Fruit fly (Drosophila melanogaster) whole organism, embryonic: ENCODE results near the gene CG6659.

Experiments used
- Aef1 ChIP-seq: fragments of 200-800 bp; sonication (Bioruptor generic); IDR thresholded peaks from 3 replicates; pipeline ENCODE4 v1.3.6; 2022; ENCODE audit warnings: missing biosample characterization, missing genetic modification characterization
- Atf-2 ChIP-seq: fragments of 200-800 bp; sonication (Bioruptor generic); optimal IDR thresholded peaks from 2 replicates; lab custom pipeline; 2016; ENCODE audit warnings: missing biosample characterization, missing genetic modification characterization
- B-H1 ChIP-seq: fragments of 200-800 bp; sonication (Bioruptor generic); IDR thresholded peaks from 3 replicates; pipeline ENCODE4 v1.3.6; 2022; ENCODE audit warnings: missing biosample characterization, missing genetic modification characterization
- B-H2 ChIP-seq: fragments of 200-800 bp; sonication (Bioruptor generic); optimal IDR thresholded peaks from 2 replicates; lab custom pipeline; 2018; ENCODE audit warnings: missing biosample characterization, mild to moderate bottlenecking, missing genetic modification characterization
- CG11093 ChIP-seq: fragments of 200-800 bp; sonication (Bioruptor generic); IDR thresholded peaks from 3 replicates; pipeline ENCODE4 v1.3.6; 2022; ENCODE audit warnings: missing biosample characterization, missing genetic modification characterization
- CG11247 ChIP-seq: fragments of 200-800 bp; sonication (Bioruptor generic); IDR thresholded peaks from 2 replicates; pipeline ENCODE4 v1.3.6; 2022; ENCODE audit warnings: missing biosample characterization, missing genetic modification characterization
- CG11456 ChIP-seq: fragments of 200-800 bp; sonication (Bioruptor generic); IDR thresholded peaks from 3 replicates; pipeline ENCODE4 v1.3.6; 2022; ENCODE audit warnings: missing biosample characterization, missing genetic modification characterization
- CG11504 ChIP-seq: fragments of 200-800 bp; sonication (Bioruptor generic); optimal IDR thresholded peaks from 3 replicates; lab custom pipeline; 2019; ENCODE audit warnings: missing biosample characterization, mild to moderate bottlenecking, missing genetic modification characterization, moderate library complexity
- CG15011 ChIP-seq: fragments of 200-800 bp; sonication (Bioruptor generic); optimal IDR thresholded peaks from 3 replicates; lab custom pipeline; 2018; ENCODE audit warnings: missing biosample characterization, mild to moderate bottlenecking, missing genetic modification characterization
- CG1529 ChIP-seq: fragments of 200-800 bp; sonication (Bioruptor generic); optimal IDR thresholded peaks from 3 replicates; lab custom pipeline; 2018; ENCODE audit warnings: missing biosample characterization, missing genetic modification characterization
- CG15479 ChIP-seq: fragments of 200-800 bp; sonication (Bioruptor generic); optimal IDR thresholded peaks from 3 replicates; lab custom pipeline; 2019; ENCODE audit warnings: missing biosample characterization, mild to moderate bottlenecking, missing genetic modification characterization, moderate library complexity
- CG1647 ChIP-seq: fragments of 200-800 bp; sonication (Bioruptor generic); optimal IDR thresholded peaks from 3 replicates; lab custom pipeline; 2016; ENCODE audit warnings: missing biosample characterization, missing genetic modification characterization
- CG17802 ChIP-seq: fragments of 200-800 bp; sonication (Bioruptor generic); optimal IDR thresholded peaks from 2 replicates; lab custom pipeline; 2018; ENCODE audit warnings: missing biosample characterization, mild to moderate bottlenecking, missing genetic modification characterization, moderate library complexity
- CG18476 ChIP-seq: fragments of 200-800 bp; sonication (Bioruptor generic); optimal IDR thresholded peaks from 2 replicates; lab custom pipeline; 2016; ENCODE audit warnings: missing biosample characterization, mild to moderate bottlenecking, missing genetic modification characterization
- CG2202 ChIP-seq: fragments of 200-800 bp; sonication (Bioruptor generic); optimal IDR thresholded peaks from 2 replicates; lab custom pipeline; 2018; ENCODE audit warnings: missing biosample characterization, mild to moderate bottlenecking, missing genetic modification characterization
- CG30020 ChIP-seq: fragments of 200-800 bp; optimal IDR thresholded peaks from 2 replicates; lab custom pipeline; 2019; ENCODE audit warnings: missing biosample characterization, mild to moderate bottlenecking, missing genetic modification characterization, moderate library complexity
- CG31224 ChIP-seq: fragments of 200-800 bp; sonication (Bioruptor generic); IDR thresholded peaks from 2 replicates; pipeline ENCODE4 v1.3.6; 2022; ENCODE audit warnings: missing biosample characterization, missing genetic modification characterization
- CG3407 ChIP-seq: fragments of 200-800 bp; sonication (Bioruptor generic); optimal IDR thresholded peaks from 2 replicates; lab custom pipeline; 2018; ENCODE audit warnings: missing biosample characterization, mild to moderate bottlenecking, missing genetic modification characterization
- CG34376 ChIP-seq: fragments of 200-800 bp; sonication (Bioruptor generic); optimal IDR thresholded peaks from 2 replicates; lab custom pipeline; 2018; ENCODE audit warnings: missing biosample characterization, mild to moderate bottlenecking, missing genetic modification characterization
- CG4707 ChIP-seq: fragments of 200-800 bp; sonication (Bioruptor generic); optimal IDR thresholded peaks from 2 replicates; lab custom pipeline; 2018; ENCODE audit warnings: missing biosample characterization, mild to moderate bottlenecking, missing genetic modification characterization, moderate library complexity
- CG6175 ChIP-seq: fragments of 200-800 bp; sonication (Bioruptor generic); IDR thresholded peaks from 3 replicates; pipeline ENCODE4 v1.3.6; 2022; ENCODE audit warnings: missing biosample characterization, missing genetic modification characterization
- CG6813 ChIP-seq: fragments of 200-800 bp; sonication (Bioruptor generic); optimal IDR thresholded peaks from 2 replicates; lab custom pipeline; 2017; ENCODE audit warnings: missing biosample characterization, missing genetic modification characterization, mild to moderate bottlenecking, moderate library complexity, missing genetic modification reagents
- CG6854 ChIP-seq: fragments of 200-800 bp; sonication (Bioruptor generic); optimal IDR thresholded peaks from 3 replicates; lab custom pipeline; 2017; ENCODE audit warnings: missing biosample characterization, mild to moderate bottlenecking, missing genetic modification characterization
- CG7357 ChIP-seq: fragments of 200-800 bp; sonication (Bioruptor generic); IDR thresholded peaks from 3 replicates; pipeline ENCODE4 v1.3.6; 2022; ENCODE audit warnings: missing biosample characterization, missing genetic modification characterization
- CG7372 ChIP-seq: fragments of 200-800 bp; sonication (Bioruptor generic); IDR thresholded peaks from 2 replicates; pipeline ENCODE4 v1.3.6; 2022; ENCODE audit warnings: missing biosample characterization, missing genetic modification characterization
- CG8924 ChIP-seq: fragments of 200-800 bp; optimal IDR thresholded peaks from 3 replicates; lab custom pipeline; 2019; ENCODE audit warnings: missing biosample characterization, mild to moderate bottlenecking, missing genetic modification characterization, moderate library complexity
- CkIIα-i1 ChIP-seq: fragments of 200-800 bp; sonication (Bioruptor generic); IDR thresholded peaks from 2 replicates; pipeline ENCODE4 v1.3.6; 2022; ENCODE audit warnings: missing biosample characterization, missing genetic modification characterization
- Doc3 ChIP-seq: fragments of 200-800 bp; sonication (Bioruptor generic); IDR thresholded peaks from 3 replicates; pipeline ENCODE4 v1.3.6; 2022; ENCODE audit warnings: missing biosample characterization, missing genetic modification characterization; ENCODE audit not compliant: partially characterized antibody
- Ets97D ChIP-seq: fragments of 200-800 bp; sonication (Bioruptor generic); optimal IDR thresholded peaks from 3 replicates; lab custom pipeline; 2016; ENCODE audit warnings: missing biosample characterization, missing genetic modification characterization
- Gsc ChIP-seq: fragments of 200-800 bp; sonication (Bioruptor generic); IDR thresholded peaks from 2 replicates; pipeline ENCODE4 v1.3.6; 2022; ENCODE audit warnings: missing biosample characterization, missing genetic modification characterization
- Hey ChIP-seq: fragments of 200-800 bp; sonication (Bioruptor generic); optimal IDR thresholded peaks from 3 replicates; lab custom pipeline; 2018; ENCODE audit warnings: missing biosample characterization, mild to moderate bottlenecking, missing genetic modification characterization
- Hr3 ChIP-seq: fragments of 200-800 bp; sonication (Bioruptor generic); optimal IDR thresholded peaks from 3 replicates; lab custom pipeline; 2016; ENCODE audit warnings: missing biosample characterization, missing genetic modification characterization
- NC2α ChIP-seq: fragments of 200-800 bp; sonication (Bioruptor generic); optimal IDR thresholded peaks from 2 replicates; lab custom pipeline; 2016; ENCODE audit warnings: missing biosample characterization, missing genetic modification characterization
- Nf-YB ChIP-seq: fragments of 200-800 bp; sonication (Bioruptor generic); optimal IDR thresholded peaks from 3 replicates; lab custom pipeline; 2019; ENCODE audit warnings: missing biosample characterization, mild to moderate bottlenecking, missing genetic modification characterization, moderate library complexity
- ara ChIP-seq: fragments of 200-800 bp; sonication (Bioruptor generic); IDR thresholded peaks from 2 replicates; pipeline ENCODE4 v1.3.6; 2022; ENCODE audit warnings: missing biosample characterization, missing genetic modification characterization
- ase ChIP-seq: fragments of 200-800 bp; sonication (Bioruptor generic); IDR thresholded peaks from 3 replicates; pipeline ENCODE4 v1.3.6; 2022; ENCODE audit warnings: missing biosample characterization, missing genetic modification characterization
- caup ChIP-seq: fragments of 200-800 bp; sonication (Bioruptor generic); optimal IDR thresholded peaks from 3 replicates; lab custom pipeline; 2017; ENCODE audit warnings: missing biosample characterization, mild to moderate bottlenecking, missing genetic modification characterization, moderate library complexity; ENCODE audit not compliant: severe bottlenecking
- cg ChIP-seq: fragments of 200-800 bp; sonication (Bioruptor generic); optimal IDR thresholded peaks from 3 replicates; lab custom pipeline; 2019; ENCODE audit warnings: missing biosample characterization, mild to moderate bottlenecking, missing genetic modification characterization, moderate library complexity
- corto ChIP-seq: fragments of 200-800 bp; sonication (Bioruptor generic); optimal IDR thresholded peaks from 2 replicates; lab custom pipeline; 2016; ENCODE audit warnings: missing biosample characterization, mild to moderate bottlenecking, missing genetic modification characterization, moderate library complexity
- croc ChIP-seq: fragments of 200-800 bp; sonication (Bioruptor generic); conservative IDR thresholded peaks from 3 replicates; pipeline ENCODE4 v1.3.6; 2022; ENCODE audit warnings: missing biosample characterization, missing genetic modification characterization
- cwo ChIP-seq: fragments of 200-800 bp; sonication (Bioruptor generic); optimal IDR thresholded peaks from 3 replicates; lab custom pipeline; 2017; ENCODE audit warnings: missing biosample characterization, missing genetic modification characterization, mild to moderate bottlenecking, moderate library complexity, missing genetic modification reagents
- dm ChIP-seq: fragments of 200-800 bp; sonication (Bioruptor generic); optimal IDR thresholded peaks from 3 replicates; lab custom pipeline; 2016; ENCODE audit warnings: missing biosample characterization, missing genetic modification characterization
- fd96Cb ChIP-seq: fragments of 200-800 bp; sonication (Bioruptor generic); optimal IDR thresholded peaks from 2 replicates; lab custom pipeline; 2018; ENCODE audit warnings: missing biosample characterization, mild to moderate bottlenecking, missing genetic modification characterization, moderate library complexity
- grn ChIP-seq: fragments of 200-800 bp; sonication (Bioruptor generic); optimal IDR thresholded peaks from 3 replicates; lab custom pipeline; 2017; ENCODE audit warnings: missing biosample characterization, missing genetic modification characterization
- maf-S ChIP-seq: fragments of 200-800 bp; sonication (Bioruptor generic); optimal IDR thresholded peaks from 2 replicates; lab custom pipeline; 2016; ENCODE audit warnings: missing biosample characterization, missing genetic modification characterization
- pum ChIP-seq: fragments of 200-800 bp; sonication (Bioruptor generic); optimal IDR thresholded peaks from 2 replicates; lab custom pipeline; 2016; ENCODE audit warnings: missing biosample characterization, missing genetic modification characterization
- slp2 ChIP-seq: fragments of 200-800 bp; sonication (Bioruptor generic); optimal IDR thresholded peaks from 2 replicates; lab custom pipeline; 2016; ENCODE audit warnings: missing biosample characterization, missing genetic modification characterization
- stc ChIP-seq: fragments of 200-800 bp; sonication (Bioruptor generic); IDR thresholded peaks from 2 replicates; pipeline ENCODE4 v1.3.6; 2022; ENCODE audit warnings: missing biosample characterization, missing genetic modification characterization
- tna ChIP-seq: fragments of 200-800 bp; sonication (Bioruptor generic); IDR thresholded peaks from 2 replicates; pipeline ENCODE4 v1.3.6; 2022; ENCODE audit warnings: missing biosample characterization, missing genetic modification characterization; ENCODE audit not compliant: partially characterized antibody
- z ChIP-seq: fragments of 200-800 bp; sonication (Bioruptor generic); IDR thresholded peaks from 3 replicates; pipeline ENCODE4 v1.3.6; 2022; ENCODE audit warnings: missing biosample characterization, missing genetic modification characterization

Gene CG6659

dm6 chrX:18645720-18646213 lies 11.3 kb downstream of the CG6659 start (continued):
- TF ChIP-seq Ets97D (GFP tag; lab: Kevin White, UChicago) (no peak), ara (GFP tag; lab: Robert Waterston, UW) (peak; percentile 51; the same call in 1 of the 2 replicates), B-H1 (no peak), CG6813 (GFP tag; lab: Kevin White, UChicago) (peak; percentile 83), NC2α (GFP tag; lab: Kevin White, UChicago) (no peak), CG34376 (GFP tag; lab: Kevin White, UChicago) (peak; percentile 55), caup (GFP tag; lab: Kevin White, UChicago) (peak; percentile 21), pum (GFP tag; lab: Kevin White, UChicago) (no peak), Hey (tag; lab: Kevin White, UChicago) (peak; percentile 49), Atf-2 (GFP tag; lab: Kevin White, UChicago) (peak; percentile 21), fd96Cb (tag; lab: Kevin White, UChicago) (peak; percentile 65), slp2 (GFP tag; lab: Kevin White, UChicago) (peak; percentile 40), CG11093 (GFP tag; lab: Robert Waterston, UW) (no peak), stc (GFP tag; lab: Robert Waterston, UW) (0 out of 2 replicates have a peak, but pooled peaks have one; percentile 36), grn (peak; percentile 16), CG1529 (GFP tag; lab: Kevin White, UChicago) (peak; percentile 52), Aef1 (GFP tag; lab: Robert Waterston, UW) (peak; percentile 47; the same call in 2 of the 3 replicates), CG18476 (peak; percentile 13), CG31224 (GFP tag; lab: Robert Waterston, UW) (no peak), ase (GFP tag; lab: Robert Waterston, UW) (0 out of 3 replicates have a peak, but pooled peaks have one; percentile 30), Gsc (GFP tag; lab: Robert Waterston, UW) (no peak), dm (GFP tag; lab: Kevin White, UChicago) (peak; percentile 18), B-H2 (peak; percentile 38), CG8924 (tag; lab: Kevin White, UChicago) (peak; percentile 49), CkIIα-i1 (GFP tag; lab: Robert Waterston, UW) (no peak), Doc3 (GFP tag; lab: Robert Waterston, UW) (no peak), CG11456 (GFP tag; lab: Robert Waterston, UW) (no peak), CG7357 (no peak), tna (GFP tag; lab: Robert Waterston, UW) (no peak), z (no peak), CG17802 (tag; lab: Kevin White, UChicago) (no peak), CG11504 (peak; percentile 73), CG6854 (GFP tag; lab: Kevin White, UChicago) (no peak), CG6175 (no peak), cg (no peak), croc (GFP tag; lab: Robert Waterston, UW) (0 out of 3 replicates have a peak, but pooled peaks have one; percentile 22), maf-S (GFP tag; lab: Kevin White, UChicago) (no peak), CG2202 (peak; percentile 23), Nf-YB (peak; percentile 8), cwo (peak; percentile 9), CG11247 (no peak), CG7372 (GFP tag; lab: Robert Waterston, UW) (0 out of 2 replicates have a peak, but pooled peaks have one; percentile 15), Hr3 (peak; percentile 66), CG3407 (GFP tag; lab: Kevin White, UChicago) (peak; percentile 32), CG1647 (GFP tag; lab: Kevin White, UChicago) (peak; percentile 49), corto (GFP tag; lab: Kevin White, UChicago) (no peak), CG30020 (tag; lab: Kevin White, UChicago) (no peak), CG15479 (GFP tag; lab: Kevin White, UChicago) (no peak), CG4707 (GFP tag; lab: Kevin White, UChicago) (peak; percentile 39), CG15011 (GFP tag; lab: Kevin White, UChicago) (peak; percentile 9)
